Fruit fly (Drosophila melanogaster): Measurements from ENCODE around the gene CG18814.

CG18814 gene

DNA sequence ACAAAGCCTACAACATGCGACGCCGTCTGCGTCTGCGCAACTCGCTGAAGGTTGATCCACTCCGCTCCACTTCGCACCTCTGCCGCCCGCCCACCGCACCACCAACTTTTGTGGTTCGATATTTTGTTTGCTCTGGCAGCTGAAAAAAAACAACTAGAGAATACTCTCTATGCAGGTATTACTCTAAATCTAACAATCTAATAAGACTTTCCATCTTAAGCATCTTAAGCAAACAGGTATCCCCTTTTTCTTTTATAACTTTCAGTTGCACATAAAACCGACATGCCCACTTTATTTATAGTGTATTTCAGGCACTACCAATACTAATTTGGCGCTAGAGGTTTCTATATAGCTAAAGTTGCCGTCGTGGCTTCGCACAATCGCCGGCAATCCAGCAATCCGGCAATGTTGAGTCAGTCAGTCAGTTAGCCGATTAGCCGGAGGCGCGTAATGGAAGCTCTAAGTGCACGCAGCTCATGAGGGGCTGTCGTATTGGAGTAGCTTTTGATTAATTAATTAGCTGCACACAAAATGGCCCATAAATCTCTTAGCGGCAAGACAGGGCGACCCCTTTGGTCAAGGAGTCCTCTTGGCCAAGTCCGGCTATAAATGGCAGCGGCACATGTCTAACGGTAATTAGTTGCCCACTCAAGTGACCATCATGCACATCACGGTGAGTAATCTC, 41.3 kb upstream of the CG18814 start, which contains the start of gene CG13058 (continued):
- TF ChIP-seq YL-1 (GFP tag; optimal IDR thresholded peaks at IDR 0.05): no peak
- peak; percentile 46 for TF ChIP-seq Adf1 (GFP tag; IDR thresholded peaks at IDR 0.05)
- peak; percentile 67 for TF ChIP-seq sisA (GFP tag; IDR thresholded peaks at IDR 0.05)
- no peak for TF ChIP-seq CG10979 (tag; optimal IDR thresholded peaks at IDR 0.05)
- TF ChIP-seq CG1603 (tag; optimal IDR thresholded peaks at IDR 0.05): peak; percentile 28
- peak; percentile 78 for TF ChIP-seq HLH3B (GFP tag; IDR thresholded peaks at IDR 0.05)
- TF ChIP-seq CG9817 (tag; optimal IDR thresholded peaks at IDR 0.05): peak; percentile 71
- TF ChIP-seq ssp (GFP tag; IDR thresholded peaks at IDR 0.05): no peak
- no peak for TF ChIP-seq ase (GFP tag; IDR thresholded peaks at IDR 0.05)
- TF ChIP-seq Fer1 (GFP tag; optimal IDR thresholded peaks at IDR 0.05): peak; percentile 84
- TF ChIP-seq HmgD (GFP tag; optimal IDR thresholded peaks at IDR 0.05): no peak
- no peak for TF ChIP-seq Ssrp (tag; optimal IDR thresholded peaks at IDR 0.05)
- TF ChIP-seq CG7786 (GFP tag; optimal IDR thresholded peaks at IDR 0.05): peak; percentile 61
- peak; percentile 71 for TF ChIP-seq CG7839 (tag; optimal IDR thresholded peaks at IDR 0.05)
- TF ChIP-seq CG4404 (GFP tag; IDR thresholded peaks at IDR 0.05): no peak
- peak; percentile 51 for TF ChIP-seq BtbVII (GFP tag; optimal IDR thresholded peaks at IDR 0.05)
- no peak for TF ChIP-seq CkIIα-i1 (GFP tag; IDR thresholded peaks at IDR 0.05)
- TF ChIP-seq Hsf (GFP tag; optimal IDR thresholded peaks at IDR 0.05): peak; percentile 57
- peak; percentile 60 for TF ChIP-seq CG10147 (GFP tag; optimal IDR thresholded peaks at IDR 0.05)
- no peak for TF ChIP-seq CG1233 (GFP tag; optimal IDR thresholded peaks at IDR 0.05)
- TF ChIP-seq zfh1 (GFP tag; IDR thresholded peaks at IDR 0.05): no peak
- TF ChIP-seq CG18262 (tag; optimal IDR thresholded peaks at IDR 0.05): no peak
- no peak; the same call in 1 of the 2 replicates for TF ChIP-seq CG4730 (GFP tag; IDR thresholded peaks at IDR 0.05)
- peak; percentile 40; the same call in 1 of the 2 replicates for TF ChIP-seq CG6689 (GFP tag; IDR thresholded peaks at IDR 0.05)
- TF ChIP-seq CG2199 (GFP tag; IDR thresholded peaks at IDR 0.05): no peak
- TF ChIP-seq CG8089 (GFP tag; optimal IDR thresholded peaks at IDR 0.05): peak; percentile 41
- TF ChIP-seq H2.0 (GFP tag; IDR thresholded peaks at IDR 0.05): peak; percentile 81
- TF ChIP-seq Aef1 (GFP tag; IDR thresholded peaks at IDR 0.05): peak; percentile 64
- TF ChIP-seq Mad (GFP tag; optimal IDR thresholded peaks at IDR 0.05): peak; percentile 22
- peak; percentile 41; the same call in 1 of the 2 replicates for TF ChIP-seq wor (GFP tag; IDR thresholded peaks at IDR 0.05)
- peak; percentile 36 for TF ChIP-seq CG8944 (GFP tag; optimal IDR thresholded peaks at IDR 0.05)
- no peak for TF ChIP-seq prd (optimal IDR thresholded peaks at IDR 0.05)
- TF ChIP-seq prd (GFP tag; IDR thresholded peaks at IDR 0.05): no peak; the same call in 2 of the 3 replicates
- peak; percentile 67 for TF ChIP-seq lmd (GFP tag; IDR thresholded peaks at IDR 0.05)
- TF ChIP-seq HLH4C (GFP tag; IDR thresholded peaks at IDR 0.05; ENCODE audit: partially characterized antibody): no peak
- no peak for TF ChIP-seq fd102C (GFP tag; optimal IDR thresholded peaks at IDR 0.05)
- no peak for TF ChIP-seq B-H1 (GFP tag; IDR thresholded peaks at IDR 0.05)
- no peak for TF ChIP-seq D19B (GFP tag; optimal IDR thresholded peaks at IDR 0.05)
- no peak for TF ChIP-seq Tbp (GFP tag; optimal IDR thresholded peaks at IDR 0.05)
- peak; percentile 83 for TF ChIP-seq CG11504 (tag; optimal IDR thresholded peaks at IDR 0.05)
- TF ChIP-seq yki (optimal IDR thresholded peaks at IDR 0.05): no peak
- TF ChIP-seq crol (GFP tag; IDR thresholded peaks at IDR 0.05): peak; percentile 69
- no peak for TF ChIP-seq CG3407 (GFP tag; optimal IDR thresholded peaks at IDR 0.05)
- TF ChIP-seq CG3995 (GFP tag; optimal IDR thresholded peaks at IDR 0.05): no peak
- peak; percentile 43 for TF ChIP-seq CG3281 (GFP tag; optimal IDR thresholded peaks at IDR 0.05)
- peak; percentile 48 for TF ChIP-seq MBD-R2 (GFP tag; IDR thresholded peaks at IDR 0.05)
- TF ChIP-seq Ptx1 (GFP tag; IDR thresholded peaks at IDR 0.05): peak; percentile 64
- no peak for TF ChIP-seq Hey (tag; optimal IDR thresholded peaks at IDR 0.05)
- peak; percentile 45 for TF ChIP-seq dm (GFP tag; optimal IDR thresholded peaks at IDR 0.05)
- peak; percentile 25 for TF ChIP-seq Mes4 (GFP tag; optimal IDR thresholded peaks at IDR 0.05)

Data from whole organism, embryonic.